Fruit fly (Drosophila melanogaster): ENCODE results near the gene kto.

The kto gene

DNA sequence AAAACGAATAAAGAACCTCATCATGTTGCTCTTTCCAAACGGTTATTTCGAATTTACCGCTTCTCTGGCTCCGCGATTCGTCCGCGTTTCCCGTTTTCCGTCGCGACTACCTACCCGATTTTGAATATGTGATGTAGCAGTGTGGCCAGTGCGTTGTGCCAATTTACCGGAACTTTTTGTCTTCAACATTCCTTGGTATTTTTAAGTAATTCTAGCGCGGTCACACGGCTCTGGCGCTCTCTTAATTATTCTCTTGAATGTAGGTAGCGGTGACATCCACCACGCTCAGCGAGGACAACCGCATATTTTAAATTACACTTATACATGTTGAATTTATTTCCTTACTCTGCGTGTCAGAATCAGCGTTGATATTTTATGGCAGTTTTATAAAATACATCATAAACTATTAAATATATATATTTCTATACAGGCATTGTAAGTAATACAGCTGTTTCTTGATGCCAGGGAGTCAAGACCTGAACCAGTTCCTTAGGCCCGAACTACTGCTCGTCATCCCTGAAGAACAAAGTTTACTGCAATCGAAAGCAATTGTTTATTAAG, 42.9 kb upstream of the kto start, which contains the start of the genes CG42637, Gyc76C and SREBP (continued):
- no peak for TF ChIP-seq CG4820 (GFP tag; optimal IDR thresholded peaks at IDR 0.05)
- peak; percentile 55 for TF ChIP-seq CG8290 (GFP tag; optimal IDR thresholded peaks at IDR 0.05)
- peak in 1 of 2 experiments; percentile 82 for TF ChIP-seq CG8290 (tag; optimal IDR thresholded peaks at IDR 0.05)
- peak; percentile 4 for TF ChIP-seq CG10431 (GFP tag; optimal IDR thresholded peaks at IDR 0.05)
- TF ChIP-seq NC2α (GFP tag; optimal IDR thresholded peaks at IDR 0.05), result no peak
- no peak for TF ChIP-seq Poxn (GFP tag; IDR thresholded peaks at IDR 0.05)
- no peak for TF ChIP-seq sens-2 (GFP tag; IDR thresholded peaks at IDR 0.05)
- TF ChIP-seq Oaz (GFP tag; IDR thresholded peaks at IDR 0.05), result no peak
- no peak for TF ChIP-seq CG17361 (GFP tag; IDR thresholded peaks at IDR 0.05)
- TF ChIP-seq CG18262 (tag; optimal IDR thresholded peaks at IDR 0.05), result no peak
- TF ChIP-seq Mad (GFP tag; optimal IDR thresholded peaks at IDR 0.05), result no peak
- TF ChIP-seq Ada2b (GFP tag; IDR thresholded peaks at IDR 0.05), result no peak
- no peak for TF ChIP-seq NK7.1 (GFP tag; optimal IDR thresholded peaks at IDR 0.05)
- peak; percentile 49 for TF ChIP-seq CG2712 (tag; optimal IDR thresholded peaks at IDR 0.05)
- no peak for TF ChIP-seq schlank (tag; optimal IDR thresholded peaks at IDR 0.05)
- TF ChIP-seq E2f2 (GFP tag; IDR thresholded peaks at IDR 0.05), result peak; percentile 89
- no peak for TF ChIP-seq dati (GFP tag; IDR thresholded peaks at IDR 0.05)
- TF ChIP-seq Rfx (GFP tag; IDR thresholded peaks at IDR 0.05), result peak; percentile 47; the same call in 1 of the 2 replicates
- TF ChIP-seq PHDP (tag; optimal IDR thresholded peaks at IDR 0.05), result no peak
- no peak for TF ChIP-seq lov (optimal IDR thresholded peaks at IDR 0.05)
- TF ChIP-seq lov (GFP tag; IDR thresholded peaks at IDR 0.05), result no peak
- TF ChIP-seq Lpt (GFP tag; optimal IDR thresholded peaks at IDR 0.05), result no peak
- no peak for TF ChIP-seq tna (GFP tag; IDR thresholded peaks at IDR 0.05; ENCODE audit: partially characterized antibody)
- no peak for TF ChIP-seq slou (GFP tag; optimal IDR thresholded peaks at IDR 0.05)
- TF ChIP-seq CoRest (tag; optimal IDR thresholded peaks at IDR 0.05), result peak; percentile 31
- TF ChIP-seq sna (GFP tag; IDR thresholded peaks at IDR 0.05; ENCODE audit: partially characterized antibody), result peak; percentile 27; the same call in 1 of the 2 replicates
- peak; percentile 32 for TF ChIP-seq grau (tag; optimal IDR thresholded peaks at IDR 0.05)
- no peak for TF ChIP-seq CG4328 (GFP tag; optimal IDR thresholded peaks at IDR 0.05)

DNA sequence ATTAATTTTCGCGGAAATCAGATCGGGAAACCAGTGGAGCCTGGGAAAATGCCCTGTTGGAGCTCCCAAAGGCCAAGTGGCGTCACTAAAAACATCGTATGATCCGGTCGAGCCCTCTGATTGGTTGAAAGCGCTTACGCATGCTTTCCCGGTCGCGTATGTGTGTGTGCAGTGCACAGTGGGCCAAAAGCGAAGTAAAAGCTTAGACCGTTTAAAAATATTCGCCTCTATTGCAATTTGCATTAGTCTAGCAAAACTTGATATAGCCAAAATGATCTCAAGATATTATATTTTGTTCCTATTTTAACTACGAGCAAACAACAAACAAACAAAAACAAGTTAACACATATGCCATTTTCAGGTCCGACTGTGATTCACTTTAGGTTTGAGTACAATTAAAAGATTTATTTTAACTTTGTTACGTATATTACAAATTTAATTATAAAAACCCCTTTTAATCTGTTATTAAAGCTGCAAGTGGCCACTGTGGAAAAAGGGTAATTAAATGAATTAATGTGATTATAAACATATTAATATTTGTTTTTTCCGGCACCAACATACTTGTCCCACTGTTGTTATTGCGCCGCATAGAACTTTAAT, 42.1 kb upstream of the kto start:
- no peak for TF ChIP-seq NC2α (GFP tag; optimal IDR thresholded peaks at IDR 0.05)
- TF ChIP-seq crol (GFP tag; IDR thresholded peaks at IDR 0.05), result no peak
- TF ChIP-seq wek (GFP tag; optimal IDR thresholded peaks at IDR 0.05), result peak; percentile 66
- TF ChIP-seq cad (GFP tag; optimal IDR thresholded peaks at IDR 0.05), result no peak
- no peak; the same call in 1 of the 2 replicates for TF ChIP-seq GATAe (GFP tag; conservative IDR thresholded peaks at IDR 0.05)
- no peak for TF ChIP-seq Dp (GFP tag; optimal IDR thresholded peaks at IDR 0.05)
- no peak; the same call in 1 of the 2 replicates for TF ChIP-seq Oaz (GFP tag; IDR thresholded peaks at IDR 0.05)
- TF ChIP-seq CG3281 (GFP tag; optimal IDR thresholded peaks at IDR 0.05), result peak; percentile 93
- 0 out of 3 replicates have a peak, but pooled peaks have one; percentile 11 for TF ChIP-seq ase (GFP tag; IDR thresholded peaks at IDR 0.05)
- TF ChIP-seq CG9932 (GFP tag; IDR thresholded peaks at IDR 0.05), result peak; percentile 82
- peak; percentile 65 to 84 for TF ChIP-seq Pdp1 (GFP tag; optimal IDR thresholded peaks at IDR 0.05)
- TF ChIP-seq dati (GFP tag; IDR thresholded peaks at IDR 0.05), result no peak
- peak; percentile 73 for TF ChIP-seq CG1602 (GFP tag; optimal IDR thresholded peaks at IDR 0.05)
- peak; percentile 92 for TF ChIP-seq Fer1 (GFP tag; optimal IDR thresholded peaks at IDR 0.05)
- TF ChIP-seq Jarid2 (GFP tag; optimal IDR thresholded peaks at IDR 0.05), result peak; percentile 61
- TF ChIP-seq CG4854 (GFP tag; optimal IDR thresholded peaks at IDR 0.05), result peak; percentile 81
- TF ChIP-seq gce (GFP tag; IDR thresholded peaks at IDR 0.05), result 0 out of 3 replicates have a peak, but pooled peaks have one; percentile 11
- TF ChIP-seq Hey (tag; optimal IDR thresholded peaks at IDR 0.05), result peak; percentile 70
- no peak for TF ChIP-seq sqz (GFP tag; optimal IDR thresholded peaks at IDR 0.05)
- peak; percentile 57 for TF ChIP-seq dm (GFP tag; optimal IDR thresholded peaks at IDR 0.05)
- TF ChIP-seq CG18764 (GFP tag; optimal IDR thresholded peaks at IDR 0.05), result peak; percentile 53
- peak; percentile 3 for TF ChIP-seq CG7928 (GFP tag; optimal IDR thresholded peaks at IDR 0.05)
- peak; percentile 72 for TF ChIP-seq ems (GFP tag; optimal IDR thresholded peaks at IDR 0.05)
- 0 out of 3 replicates have a peak, but pooled peaks have one; percentile 12 for TF ChIP-seq CG34224 (GFP tag; IDR thresholded peaks at IDR 0.05; ENCODE audit: partially characterized antibody)
- TF ChIP-seq CG7271 (tag; optimal IDR thresholded peaks at IDR 0.05), result no peak
- TF ChIP-seq stwl (tag; optimal IDR thresholded peaks at IDR 0.05), result no peak

All from whole organism, embryonic.